Fruit fly (Drosophila melanogaster) whole organism, embryonic: ENCODE data around the gene CG8379.

Experiments used
- Adf1 ChIP-seq: fragments of 200-800 bp; sonication (Bioruptor generic); IDR thresholded peaks from 2 replicates; pipeline ENCODE4 v1.3.6; 2022; ENCODE audit warnings: missing biosample characterization, missing genetic modification characterization
- Atf-2 ChIP-seq: fragments of 200-800 bp; sonication (Bioruptor generic); optimal IDR thresholded peaks from 2 replicates; lab custom pipeline; 2016; ENCODE audit warnings: missing biosample characterization, missing genetic modification characterization
- Atf6 ChIP-seq: fragments of 200-800 bp; sonication (Bioruptor generic); IDR thresholded peaks from 2 replicates; pipeline ENCODE4 v1.3.6; 2022; ENCODE audit warnings: missing biosample characterization, missing genetic modification characterization
- Bteb2 ChIP-seq: fragments of 200-800 bp; sonication (Bioruptor generic); optimal IDR thresholded peaks from 2 replicates; lab custom pipeline; 2016; ENCODE audit warnings: missing biosample characterization, missing genetic modification characterization
- CG11560 ChIP-seq: fragments of 200-800 bp; sonication (Bioruptor generic); IDR thresholded peaks from 3 replicates; pipeline ENCODE4 v1.3.6; 2022; ENCODE audit warnings: missing biosample characterization, missing genetic modification characterization
- CG12104 ChIP-seq: fragments of 200-800 bp; sonication (Bioruptor generic); optimal IDR thresholded peaks from 3 replicates; lab custom pipeline; 2016; ENCODE audit warnings: missing biosample characterization, missing genetic modification characterization
- CG12236 ChIP-seq: fragments of 200-800 bp; sonication (Bioruptor generic); optimal IDR thresholded peaks from 2 replicates; lab custom pipeline; 2016; ENCODE audit warnings: missing biosample characterization, missing genetic modification characterization
- CG12299 ChIP-seq: fragments of 200-800 bp; sonication (Bioruptor generic); optimal IDR thresholded peaks from 2 replicates; lab custom pipeline; 2018; ENCODE audit warnings: missing biosample characterization, mild to moderate bottlenecking, missing genetic modification characterization
- CG1233 ChIP-seq: fragments of 200-800 bp; sonication (Bioruptor generic); optimal IDR thresholded peaks from 4 replicates; lab custom pipeline; 2018; ENCODE audit warnings: missing biosample characterization, mild to moderate bottlenecking, missing genetic modification characterization
- CG13775 ChIP-seq: fragments of 200-800 bp; sonication (Bioruptor generic); optimal IDR thresholded peaks from 3 replicates; lab custom pipeline; 2017; ENCODE audit warnings: missing biosample characterization, mild to moderate bottlenecking, missing genetic modification characterization
- CG13894 ChIP-seq: fragments of 200-800 bp; sonication (Bioruptor generic); optimal IDR thresholded peaks from 3 replicates; lab custom pipeline; 2018; ENCODE audit warnings: missing biosample characterization, mild to moderate bottlenecking, missing genetic modification characterization, moderate library complexity
- CG16813 ChIP-seq: fragments of 200-800 bp; sonication (Bioruptor generic); IDR thresholded peaks from 3 replicates; pipeline ENCODE4 v1.3.6; 2022; ENCODE audit warnings: missing biosample characterization, missing genetic modification characterization; ENCODE audit not compliant: partially characterized antibody
- CG2678 ChIP-seq: fragments of 200-800 bp; sonication (Bioruptor generic); optimal IDR thresholded peaks from 3 replicates; lab custom pipeline; 2019; ENCODE audit warnings: missing biosample characterization, mild to moderate bottlenecking, missing genetic modification characterization, moderate library complexity
- CG2889 ChIP-seq: fragments of 200-800 bp; sonication (Bioruptor generic); IDR thresholded peaks from 3 replicates; pipeline ENCODE4 v1.3.6; 2022; ENCODE audit warnings: missing biosample characterization, missing genetic modification characterization
- CG3065 ChIP-seq: fragments of 200-800 bp; sonication (Bioruptor generic); optimal IDR thresholded peaks from 2 replicates; lab custom pipeline; 2016; ENCODE audit warnings: missing biosample characterization, missing genetic modification characterization
- CG33557 ChIP-seq: fragments of 200-800 bp; sonication (Bioruptor generic); optimal IDR thresholded peaks from 2 replicates; lab custom pipeline; 2019; ENCODE audit warnings: missing biosample characterization, mild to moderate bottlenecking, missing genetic modification characterization, moderate library complexity
- CG4328 ChIP-seq: fragments of 200-800 bp; sonication (Bioruptor generic); optimal IDR thresholded peaks from 3 replicates; lab custom pipeline; 2017; ENCODE audit warnings: missing biosample characterization, missing genetic modification reagents, missing genetic modification characterization
- CG4820 ChIP-seq: fragments of 200-800 bp; sonication (Bioruptor generic); optimal IDR thresholded peaks from 3 replicates; lab custom pipeline; 2016; ENCODE audit warnings: missing biosample characterization, missing genetic modification characterization
- CG5953 ChIP-seq: fragments of 200-800 bp; sonication (Bioruptor generic); IDR thresholded peaks from 2 replicates; pipeline ENCODE4 v1.3.6; 2022; ENCODE audit warnings: missing biosample characterization, missing genetic modification characterization
- D19A ChIP-seq: fragments of 200-800 bp; optimal IDR thresholded peaks from 3 replicates; lab custom pipeline; 2019; ENCODE audit warnings: missing biosample characterization, mild to moderate bottlenecking, missing genetic modification characterization, moderate library complexity
- Dbx ChIP-seq: fragments of 200-800 bp; sonication (Bioruptor generic); IDR thresholded peaks from 3 replicates; pipeline ENCODE4 v1.3.6; 2022; ENCODE audit warnings: missing biosample characterization, missing genetic modification characterization
- Dll ChIP-seq: fragments of 200-800 bp; sonication (Bioruptor generic); IDR thresholded peaks from 4 replicates; pipeline ENCODE4 v1.3.6; 2022; ENCODE audit warnings: missing biosample characterization, missing genetic modification characterization; ENCODE audit not compliant: partially characterized antibody
- Doc3 ChIP-seq: fragments of 200-800 bp; sonication (Bioruptor generic); IDR thresholded peaks from 3 replicates; pipeline ENCODE4 v1.3.6; 2022; ENCODE audit warnings: missing biosample characterization, missing genetic modification characterization; ENCODE audit not compliant: partially characterized antibody
- Dref ChIP-seq: fragments of 200-800 bp; sonication (Bioruptor generic); IDR thresholded peaks from 2 replicates; pipeline ENCODE4 v1.3.6; 2022; ENCODE audit warnings: missing biosample characterization, missing genetic modification characterization
- Gsc ChIP-seq: fragments of 200-800 bp; sonication (Bioruptor generic); IDR thresholded peaks from 2 replicates; pipeline ENCODE4 v1.3.6; 2022; ENCODE audit warnings: missing biosample characterization, missing genetic modification characterization
- Hey ChIP-seq: fragments of 200-800 bp; sonication (Bioruptor generic); optimal IDR thresholded peaks from 3 replicates; lab custom pipeline; 2018; ENCODE audit warnings: missing biosample characterization, mild to moderate bottlenecking, missing genetic modification characterization
- NFAT ChIP-seq: fragments of 200-800 bp; sonication (Bioruptor generic); IDR thresholded peaks from 2 replicates; pipeline ENCODE4 v1.3.6; 2022; ENCODE audit warnings: missing biosample characterization, missing genetic modification characterization
- NfI ChIP-seq: fragments of 200-800 bp; sonication (Bioruptor generic); optimal IDR thresholded peaks from 3 replicates; lab custom pipeline; 2018; ENCODE audit warnings: missing biosample characterization, mild to moderate bottlenecking, missing genetic modification characterization, moderate library complexity
- Oli ChIP-seq: fragments of 200-800 bp; sonication (Bioruptor generic); optimal IDR thresholded peaks from 2 replicates; lab custom pipeline; 2018; ENCODE audit warnings: missing biosample characterization, mild to moderate bottlenecking, missing genetic modification characterization, moderate library complexity
- Optix ChIP-seq: fragments of 200-800 bp; sonication (Bioruptor generic); IDR thresholded peaks from 3 replicates; pipeline ENCODE4 v1.3.6; 2022; ENCODE audit warnings: missing biosample characterization, missing genetic modification characterization
- Spps ChIP-seq: fragments of 200-800 bp; sonication (Bioruptor generic); optimal IDR thresholded peaks from 2 replicates; lab custom pipeline; 2018; ENCODE audit warnings: missing biosample characterization, mild to moderate bottlenecking, missing genetic modification characterization
- ara ChIP-seq: fragments of 200-800 bp; sonication (Bioruptor generic); IDR thresholded peaks from 2 replicates; pipeline ENCODE4 v1.3.6; 2022; ENCODE audit warnings: missing biosample characterization, missing genetic modification characterization
- chn ChIP-seq: fragments of 200-800 bp; sonication (Bioruptor generic); optimal IDR thresholded peaks from 2 replicates; lab custom pipeline; 2016; ENCODE audit warnings: missing biosample characterization, missing genetic modification characterization
- crol ChIP-seq: fragments of 200-800 bp; sonication (Bioruptor generic); IDR thresholded peaks from 2 replicates; pipeline ENCODE4 v1.3.6; 2022; ENCODE audit warnings: missing biosample characterization, missing genetic modification characterization
- fu2 ChIP-seq: fragments of 200-800 bp; sonication (Bioruptor generic); optimal IDR thresholded peaks from 2 replicates; lab custom pipeline; 2016; ENCODE audit warnings: missing biosample characterization, missing genetic modification characterization
- gcm2 ChIP-seq: fragments of 200-800 bp; sonication (Bioruptor generic); optimal IDR thresholded peaks from 2 replicates; lab custom pipeline; 2016; ENCODE audit warnings: missing biosample characterization, missing genetic modification characterization
- grn ChIP-seq: fragments of 200-800 bp; sonication (Bioruptor generic); optimal IDR thresholded peaks from 3 replicates; lab custom pipeline; 2017; ENCODE audit warnings: missing biosample characterization, missing genetic modification characterization
- org-1 ChIP-seq: fragments of 200-800 bp; sonication (Bioruptor generic); optimal IDR thresholded peaks from 2 replicates; lab custom pipeline; 2017; ENCODE audit warnings: missing biosample characterization, missing genetic modification characterization
- pb ChIP-seq: fragments of 200-800 bp; sonication (Bioruptor generic); optimal IDR thresholded peaks from 3 replicates; lab custom pipeline; 2016; ENCODE audit warnings: missing biosample characterization, missing genetic modification characterization
- repo ChIP-seq: fragments of 200-800 bp; sonication (Bioruptor generic); optimal IDR thresholded peaks from 2 replicates; lab custom pipeline; 2016; ENCODE audit warnings: missing biosample characterization, missing genetic modification characterization
- sc ChIP-seq, 3 experiments: fragments of >200 bp in 2 of 3; fragments of 200-800 bp in 1 of 3; sonication (Bioruptor generic) in 1 of 3; optimal IDR thresholded peaks; 2 replicates in 2 of 3; 3 replicates in 1 of 3; lab custom pipeline; 2017; ENCODE audit warnings: mild to moderate bottlenecking in 1 of 3, missing biosample characterization in 1 of 3, missing genetic modification characterization in 1 of 3, missing genetic modification reagents in 1 of 3
- seq ChIP-seq: fragments of 200-800 bp; sonication (Bioruptor generic); IDR thresholded peaks from 2 replicates; pipeline ENCODE4 v1.3.6; 2022; ENCODE audit warnings: missing biosample characterization, missing genetic modification characterization
- sqz ChIP-seq: fragments of 200-800 bp; sonication (Bioruptor generic); optimal IDR thresholded peaks from 3 replicates; lab custom pipeline; 2018; ENCODE audit warnings: missing biosample characterization, mild to moderate bottlenecking, missing genetic modification characterization
- stwl ChIP-seq: fragments of 200-800 bp; sonication (Bioruptor generic); optimal IDR thresholded peaks from 3 replicates; lab custom pipeline; 2018; ENCODE audit warnings: missing biosample characterization, mild to moderate bottlenecking, missing genetic modification characterization, moderate library complexity
- tll ChIP-seq, 2 experiments: fragments of 200-800 bp in 1 of 2; fragments of >200 bp in 1 of 2; sonication (Bioruptor generic) in 1 of 2; optimal IDR thresholded peaks; 2 replicates each; lab custom pipeline; 2017 to 2019; ENCODE audit warnings: missing biosample characterization in 2 of 2, missing genetic modification characterization in 2 of 2, mild to moderate bottlenecking in 1 of 2, moderate library complexity in 1 of 2
- usp ChIP-seq: fragments of >200 bp; optimal IDR thresholded peaks from 2 replicates; lab custom pipeline; 2017; ENCODE audit warnings: missing biosample characterization, missing genetic modification characterization
- vnd ChIP-seq: fragments of 200-800 bp; sonication (Bioruptor generic); IDR thresholded peaks from 3 replicates; pipeline ENCODE4 v1.3.6; 2022; ENCODE audit warnings: missing biosample characterization, missing genetic modification characterization; ENCODE audit not compliant: partially characterized antibody
- zen ChIP-seq: fragments of 200-800 bp; sonication (Bioruptor generic); optimal IDR thresholded peaks from 3 replicates; lab custom pipeline; 2018; ENCODE audit warnings: missing biosample characterization, mild to moderate bottlenecking, missing genetic modification characterization, moderate library complexity

CG8379 gene

dm6 chr3R:8810397-8811184 is 13.6 kb upstream of the CG8379 start (continued):
- peak; percentile 93 for TF ChIP-seq CG4328 (GFP tag; lab: Kevin White, UChicago)
- peak; percentile 47 for TF ChIP-seq NFAT
- peak; percentile 32 for TF ChIP-seq zen (tag; lab: Kevin White, UChicago)
- peak; percentile 91 for TF ChIP-seq org-1 (GFP tag; lab: Kevin White, UChicago)
- TF ChIP-seq CG13775 (GFP tag; lab: Kevin White, UChicago) = peak; percentile 18
- no peak for TF ChIP-seq CG11560
- TF ChIP-seq Dbx (GFP tag; lab: Robert Waterston, UW) = peak; percentile 74
- peak; percentile 98 for TF ChIP-seq grn (GFP tag; lab: Kevin White, UChicago)
- TF ChIP-seq Bteb2 (GFP tag; lab: Kevin White, UChicago) = peak; percentile 69
- peak; percentile 36 for TF ChIP-seq pb (GFP tag; lab: Kevin White, UChicago)
- TF ChIP-seq Dref (GFP tag; lab: Robert Waterston, UW) = no peak; the same call in 1 of the 2 replicates
- peak; percentile 71 for TF ChIP-seq CG3065 (GFP tag; lab: Kevin White, UChicago)
- TF ChIP-seq CG16813 (GFP tag; lab: Robert Waterston, UW) = no peak
- no peak for TF ChIP-seq Gsc (GFP tag; lab: Robert Waterston, UW)
- TF ChIP-seq chn (GFP tag; lab: Kevin White, UChicago) = peak; percentile 38
- TF ChIP-seq Optix (GFP tag; lab: Robert Waterston, UW) = peak; percentile 8; the same call in 1 of the 3 replicates
- no peak for TF ChIP-seq Doc3
- TF ChIP-seq Atf-2 (GFP tag; lab: Kevin White, UChicago) = peak; percentile 52
- no peak for TF ChIP-seq vnd (GFP tag; lab: Robert Waterston, UW)
- peak; percentile 65 for TF ChIP-seq repo (GFP tag; lab: Kevin White, UChicago)
- peak; percentile 89 for TF ChIP-seq CG33557
- peak; percentile 88 for TF ChIP-seq CG1233 (GFP tag; lab: Kevin White, UChicago)
- TF ChIP-seq sqz (GFP tag; lab: Kevin White, UChicago) = peak; percentile 85
- TF ChIP-seq gcm2 (GFP tag; lab: Kevin White, UChicago) = peak; percentile 68
- TF ChIP-seq CG5953 (GFP tag; lab: Robert Waterston, UW) = peak; percentile 76
- peak; percentile 98 for TF ChIP-seq CG13894
- peak; percentile 33 for TF ChIP-seq Spps
- peak; percentile 50 for TF ChIP-seq CG4820 (GFP tag; lab: Kevin White, UChicago)
- no peak for TF ChIP-seq Dll (GFP tag; lab: Robert Waterston, UW)
- TF ChIP-seq crol (GFP tag; lab: Robert Waterston, UW) = no peak; the same call in 1 of the 2 replicates
- TF ChIP-seq CG2678 (tag; lab: Kevin White, UChicago) = peak; percentile 82
- no peak for TF ChIP-seq sc (optimal IDR thresholded peaks at IDR 0.05; lab: Kevin White, UChicago)
- peak; percentile 84 for TF ChIP-seq sc (GFP tag; optimal IDR thresholded peaks at IDR 0.05; lab: Kevin White, UChicago)
- peak; percentile 89 for TF ChIP-seq CG12104 (GFP tag; lab: Kevin White, UChicago)
- TF ChIP-seq D19A (tag; lab: Kevin White, UChicago) = peak; percentile 59
- TF ChIP-seq tll (GFP tag; optimal IDR thresholded peaks at IDR 0.05; lab: Kevin White, UChicago) = peak in 1 of 2 experiments; percentile 24
- TF ChIP-seq Atf6 (GFP tag; lab: Robert Waterston, UW) = peak; percentile 85
- TF ChIP-seq CG12236 (GFP tag; lab: Kevin White, UChicago) = peak; percentile 88
- TF ChIP-seq Adf1 (GFP tag; lab: Robert Waterston, UW) = peak; percentile 59; the same call in 1 of the 2 replicates
- TF ChIP-seq Oli (tag; lab: Kevin White, UChicago) = no peak
- peak; percentile 97 for TF ChIP-seq Hey (tag; lab: Kevin White, UChicago)
- peak; percentile 43; the same call in 2 of the 3 replicates for TF ChIP-seq CG2889 (GFP tag; lab: Robert Waterston, UW)
- TF ChIP-seq NfI (GFP tag; lab: Kevin White, UChicago) = peak; percentile 79
- TF ChIP-seq ara (GFP tag; lab: Robert Waterston, UW) = peak; percentile 87
- peak; percentile 90 for TF ChIP-seq seq (GFP tag; lab: Robert Waterston, UW)
- TF ChIP-seq stwl (tag; lab: Kevin White, UChicago) = peak; percentile 3
- TF ChIP-seq usp = no peak
- peak; percentile 93 for TF ChIP-seq CG12299 (tag; lab: Kevin White, UChicago)
- peak; percentile 14 for TF ChIP-seq fu2 (GFP tag; lab: Kevin White, UChicago)
